Worm (Caenorhabditis elegans) whole organism, young adult: ENCODE data around the gene Y37D8A.2.

ENCODE experiments used
- B0019.2 ChIP-seq: fragments of 200-800 bp; sonication (Bioruptor generic); conservative IDR thresholded peaks from 2 replicates; pipeline ENCODE4 v1.3.6; 2022; ENCODE audit warnings: missing genetic modification reagents, missing genetic modification characterization, missing compliant biosample characterization
- B0261.1 ChIP-seq: sonication (generic microtip); optimal IDR thresholded peaks from 2 replicates; lab custom pipeline; 2016; ENCODE audit warnings: mild to moderate bottlenecking, missing genetic modification characterization, moderate library complexity, missing compliant biosample characterization
- F10E7.11 ChIP-seq: sonication (generic microtip); optimal IDR thresholded peaks from 2 replicates; lab custom pipeline; 2017; ENCODE audit warnings: mild to moderate bottlenecking, missing genetic modification characterization, moderate library complexity, missing compliant biosample characterization
- F23B12.7 ChIP-seq: sonication (generic microtip); optimal IDR thresholded peaks from 2 replicates; lab custom pipeline; 2017; ENCODE audit warnings: missing genetic modification characterization, mild to moderate bottlenecking, missing compliant biosample characterization, antibody characterized with exemption, moderate library complexity; ENCODE audit not compliant: insufficient read depth
- F33H1.4 ChIP-seq: fragments of 200-800 bp; sonication (Bioruptor generic); IDR thresholded peaks from 2 replicates; pipeline ENCODE4 v1.3.6; 2022; ENCODE audit warnings: missing genetic modification reagents, missing genetic modification characterization, missing compliant biosample characterization
- F37B4.10 ChIP-seq: fragments of 200-800 bp; sonication (Bioruptor generic); IDR thresholded peaks from 2 replicates; pipeline ENCODE4 v1.3.6; 2022; ENCODE audit warnings: missing genetic modification characterization, missing compliant biosample characterization
- F39B2.1 ChIP-seq: fragments of 200-800 bp; sonication (Bioruptor generic); IDR thresholded peaks from 2 replicates; pipeline ENCODE4 v1.3.6; 2022; ENCODE audit warnings: missing genetic modification reagents, missing genetic modification characterization, missing compliant biosample characterization
- F52B5.7 ChIP-seq: sonication (generic microtip); optimal IDR thresholded peaks from 2 replicates; lab custom pipeline; 2016; ENCODE audit warnings: mild to moderate bottlenecking, missing genetic modification characterization, missing compliant biosample characterization
- F55B11.4 ChIP-seq: sonication (generic microtip); optimal IDR thresholded peaks from 2 replicates; lab custom pipeline; 2016; ENCODE audit warnings: missing compliant biosample characterization, missing genetic modification characterization, borderline replicate concordance; ENCODE audit not compliant: insufficient read depth
- F57A8.1 ChIP-seq: fragments of 200-800 bp; sonication (Bioruptor generic); optimal IDR thresholded peaks from 2 replicates; lab custom pipeline; 2018; ENCODE audit warnings: mild to moderate bottlenecking, missing genetic modification characterization, moderate library complexity, missing compliant biosample characterization
- K11D2.4 ChIP-seq: fragments of 200-800 bp; sonication (Bioruptor generic); IDR thresholded peaks from 2 replicates; pipeline ENCODE4 v1.3.6; 2022; ENCODE audit warnings: missing genetic modification reagents, missing genetic modification characterization, missing compliant biosample characterization
- K12H6.12 ChIP-seq: fragments of 200-800 bp; sonication (Bioruptor generic); optimal IDR thresholded peaks from 2 replicates; lab custom pipeline; 2018; ENCODE audit warnings: mild to moderate bottlenecking, missing genetic modification characterization, missing compliant biosample characterization
- T07F8.4 ChIP-seq: sonication (generic microtip); optimal IDR thresholded peaks from 2 replicates; lab custom pipeline; 2016; ENCODE audit warnings: mild to moderate bottlenecking, missing genetic modification characterization, moderate library complexity, missing compliant biosample characterization
- T26A5.8 ChIP-seq: sonication (generic microtip); optimal IDR thresholded peaks from 2 replicates; lab custom pipeline; 2016; ENCODE audit warnings: missing genetic modification characterization, missing compliant biosample characterization
- Y56A3A.18 ChIP-seq: fragments of 200-800 bp; sonication (Bioruptor generic); IDR thresholded peaks from 2 replicates; pipeline ENCODE4 v1.3.6; 2022; ENCODE audit warnings: missing genetic modification reagents, missing genetic modification characterization, missing compliant biosample characterization
- aptf-2 ChIP-seq: fragments of 200-800 bp; sonication (Bioruptor generic); conservative IDR thresholded peaks from 2 replicates; pipeline ENCODE4 v1.3.6; 2022; ENCODE audit warnings: missing genetic modification reagents, missing genetic modification characterization, missing compliant biosample characterization
- aptf-3 ChIP-seq: fragments of 200-800 bp; sonication (Bioruptor generic); IDR thresholded peaks from 2 replicates; pipeline ENCODE4 v1.3.6; 2022; ENCODE audit warnings: missing genetic modification characterization, missing compliant biosample characterization
- atf-7 ChIP-seq: sonication (generic microtip); optimal IDR thresholded peaks from 2 replicates; lab custom pipeline; 2017; ENCODE audit warnings: mild to moderate bottlenecking, missing genetic modification characterization, missing compliant biosample characterization
- attf-3 ChIP-seq: fragments of 200-800 bp; sonication (Bioruptor generic); conservative IDR thresholded peaks from 2 replicates; pipeline ENCODE4 v1.3.6; 2022; ENCODE audit warnings: missing genetic modification reagents, missing genetic modification characterization, missing compliant biosample characterization
- bed-2 ChIP-seq: fragments of 200-800 bp; sonication (Bioruptor generic); IDR thresholded peaks from 2 replicates; pipeline ENCODE4 v1.3.6; 2022; ENCODE audit warnings: missing genetic modification reagents, missing genetic modification characterization, missing compliant biosample characterization
- cebp-1 ChIP-seq, 2 experiments: fragments of 200-800 bp in 1 of 2; sonication (Bioruptor generic) in 1 of 2; sonication (generic microtip) in 1 of 2; IDR thresholded peaks in 1 of 2; optimal IDR thresholded peaks in 1 of 2; 2 replicates each; pipeline versions ENCODE4 v1.3.6 to Lab custom; 2017 to 2022; ENCODE audit warnings: missing compliant biosample characterization in 2 of 2, missing genetic modification characterization in 2 of 2, mild to moderate bottlenecking in 1 of 2, missing genetic modification reagents in 1 of 2, moderate library complexity in 1 of 2
- ceh-100 ChIP-seq: fragments of 200-800 bp; sonication (Bioruptor generic); IDR thresholded peaks from 2 replicates; pipeline ENCODE4 v1.3.6; 2022; ENCODE audit warnings: missing genetic modification reagents, missing genetic modification characterization, missing compliant biosample characterization
- dox-1 ChIP-seq: fragments of 200-800 bp; sonication (Bioruptor generic); IDR thresholded peaks from 2 replicates; pipeline ENCODE4 v1.3.6; 2022; ENCODE audit warnings: missing genetic modification reagents, missing genetic modification characterization, missing compliant biosample characterization
- egrh-3 ChIP-seq: fragments of 200-800 bp; sonication (Bioruptor generic); IDR thresholded peaks from 2 replicates; pipeline ENCODE4 v1.3.6; 2022; ENCODE audit warnings: missing genetic modification reagents, missing genetic modification characterization, missing compliant biosample characterization
- gei-17 ChIP-seq: fragments of 200-800 bp; sonication (Bioruptor generic); optimal IDR thresholded peaks from 2 replicates; lab custom pipeline; 2018; ENCODE audit warnings: mild to moderate bottlenecking, missing genetic modification characterization, missing compliant biosample characterization
- hmg-1.2 ChIP-seq: fragments of 200-800 bp; sonication (Bioruptor generic); IDR thresholded peaks from 2 replicates; pipeline ENCODE4 v1.3.6; 2022; ENCODE audit warnings: missing genetic modification reagents, missing genetic modification characterization, missing compliant biosample characterization
- hrde-1 ChIP-seq: sonication (generic microtip); optimal IDR thresholded peaks from 2 replicates; lab custom pipeline; 2016; ENCODE audit warnings: missing genetic modification characterization, mild to moderate bottlenecking, missing compliant biosample characterization, moderate library complexity, missing genotype, missing genetic modification reagents, borderline replicate concordance
- let-607 ChIP-seq, 2 experiments: fragments of 200-800 bp in 1 of 2; sonication (Bioruptor generic) in 1 of 2; sonication (generic microtip) in 1 of 2; optimal IDR thresholded peaks; 2 replicates each; lab custom pipeline; 2016 to 2018; ENCODE audit warnings: mild to moderate bottlenecking in 2 of 2, missing compliant biosample characterization in 2 of 2, missing genetic modification characterization in 2 of 2, moderate library complexity in 2 of 2, missing genotype in 1 of 2
- lin-35 ChIP-seq, 3 experiments: fragments of 150-350 bp in 2 of 3; sonication (generic microtip) in 1 of 3; optimal IDR thresholded peaks; 2 replicates each; lab custom pipeline; 2014 to 2018; ENCODE audit warnings: missing biosample characterization in 3 of 3, missing genetic modification characterization in 3 of 3, missing genetic modification reagents in 3 of 3
- lir-1 ChIP-seq: fragments of 200-800 bp; sonication (Bioruptor generic); conservative IDR thresholded peaks from 2 replicates; pipeline ENCODE4 v1.3.6; 2022; ENCODE audit warnings: missing genetic modification reagents, missing genetic modification characterization, missing compliant biosample characterization
- madf-6 ChIP-seq: fragments of 200-800 bp; sonication (Bioruptor generic); IDR thresholded peaks from 2 replicates; pipeline ENCODE4 v1.3.6; 2022; ENCODE audit warnings: missing genetic modification reagents, missing genetic modification characterization, missing compliant biosample characterization
- madf-8 ChIP-seq: fragments of 200-800 bp; sonication (Bioruptor generic); conservative IDR thresholded peaks from 2 replicates; pipeline ENCODE4 v1.3.6; 2022; ENCODE audit warnings: missing genetic modification reagents, missing genetic modification characterization, missing compliant biosample characterization
- mcd-1 ChIP-seq: fragments of 200-800 bp; sonication (Bioruptor generic); IDR thresholded peaks from 2 replicates; pipeline ENCODE4 v1.3.6; 2022; ENCODE audit warnings: missing genetic modification reagents, missing genetic modification characterization, missing compliant biosample characterization
- mxl-1 ChIP-seq: sonication (generic microtip); optimal IDR thresholded peaks from 2 replicates; lab custom pipeline; 2016; ENCODE audit warnings: missing genetic modification characterization, missing compliant biosample characterization
- nfya-1 ChIP-seq: sonication (generic microtip); optimal IDR thresholded peaks from 2 replicates; lab custom pipeline; 2017; ENCODE audit warnings: antibody characterized with exemption, missing compliant biosample characterization, missing genetic modification characterization, borderline replicate concordance; ENCODE audit not compliant: insufficient read depth
- nhr-90 ChIP-seq: sonication (generic microtip); optimal IDR thresholded peaks from 2 replicates; lab custom pipeline; 2016; ENCODE audit warnings: missing genotype, mild to moderate bottlenecking, missing genetic modification characterization, missing compliant biosample characterization
- somi-1 ChIP-seq: fragments of 200-800 bp; sonication (Bioruptor generic); optimal IDR thresholded peaks from 2 replicates; lab custom pipeline; 2018; ENCODE audit warnings: mild to moderate bottlenecking, missing genetic modification characterization, missing compliant biosample characterization
- tbp1 ChIP-seq: fragments of 200-800 bp; sonication (Bioruptor generic); optimal IDR thresholded peaks from 2 replicates; lab custom pipeline; 2018; ENCODE audit warnings: mild to moderate bottlenecking, missing genetic modification characterization, missing compliant biosample characterization
- tbx-9 ChIP-seq: sonication (generic microtip); optimal IDR thresholded peaks from 2 replicates; lab custom pipeline; 2016; ENCODE audit warnings: borderline replicate concordance, missing genetic modification characterization, inconsistent platforms, missing compliant biosample characterization
- unc-62 ChIP-seq: fragments of 150-350 bp; optimal IDR thresholded peaks from 2 replicates; lab custom pipeline; 2014; ENCODE audit warnings: missing biosample characterization, missing genetic modification reagents, missing genetic modification characterization
- xnd-1 ChIP-seq: sonication (generic microtip); optimal IDR thresholded peaks from 2 replicates; lab custom pipeline; 2016; ENCODE audit warnings: missing genotype, missing genetic modification reagents, missing genetic modification characterization, missing compliant biosample characterization
- zfh-2 ChIP-seq: fragments of 200-800 bp; sonication (Bioruptor generic); conservative IDR thresholded peaks from 2 replicates; pipeline ENCODE4 v1.3.6; 2022; ENCODE audit warnings: missing genetic modification reagents, missing genetic modification characterization, missing compliant biosample characterization
- ztf-18 ChIP-seq: sonication (generic microtip); optimal IDR thresholded peaks from 2 replicates; lab custom pipeline; 2016; ENCODE audit warnings: missing genotype, mild to moderate bottlenecking, missing genetic modification characterization, missing compliant biosample characterization
- ztf-22 ChIP-seq: fragments of 200-800 bp; sonication (Bioruptor generic); optimal IDR thresholded peaks from 2 replicates; lab custom pipeline; 2018; ENCODE audit warnings: mild to moderate bottlenecking, missing genetic modification characterization, moderate library complexity, missing compliant biosample characterization
- ztf-26 ChIP-seq: sonication (generic microtip); optimal IDR thresholded peaks from 2 replicates; lab custom pipeline; 2017; ENCODE audit warnings: missing genetic modification characterization, missing compliant biosample characterization
- ztf-28 ChIP-seq: fragments of 200-800 bp; sonication (Bioruptor generic); IDR thresholded peaks from 2 replicates; pipeline ENCODE4 v1.3.6; 2022; ENCODE audit warnings: missing genetic modification reagents, missing genetic modification characterization, missing compliant biosample characterization
- ztf-6 ChIP-seq: fragments of 200-800 bp; sonication (Bioruptor generic); IDR thresholded peaks from 2 replicates; pipeline ENCODE4 v1.3.6; 2022; ENCODE audit warnings: missing genetic modification reagents, missing genetic modification characterization, missing compliant biosample characterization

Gene Y37D8A.2

ce11 chrIII:12874606-12875066 is 54.6 kb downstream of the Y37D8A.2 start, which contains the start of the genes mrg-1 and spcs-2 (continued):
- TF ChIP-seq nhr-90 (tag; lab: Kevin White, UChicago) (peak; percentile 35), B0261.1 (tag; lab: Kevin White, UChicago) (no peak), lin-35 (GFP tag; optimal IDR thresholded peaks at IDR 0.05; lab: Kevin White, UChicago) (peak in 2 of 3 experiments; percentile 46 to 90), B0019.2 (GFP tag; lab: Robert Waterston, UW) (peak; percentile 62), dox-1 (GFP tag; lab: Robert Waterston, UW) (peak; percentile 93), Y56A3A.18 (GFP tag; lab: Robert Waterston, UW) (no peak), ceh-100 (GFP tag; lab: Robert Waterston, UW) (peak; percentile 94), aptf-2 (0 out of 2 replicates have a peak, but pooled peaks have one; percentile 55), tbp1 (GFP tag; lab: Kevin White, UChicago) (peak; percentile 63), F33H1.4 (GFP tag; lab: Robert Waterston, UW) (peak; percentile 71), K12H6.12 (tag; lab: Kevin White, UChicago) (peak; percentile 52), xnd-1 (tag; lab: Kevin White, UChicago) (peak; percentile 57), attf-3 (GFP tag; lab: Robert Waterston, UW) (peak; percentile 59; the same call in 1 of the 2 replicates), mxl-1 (tag; lab: Kevin White, UChicago) (no peak), F55B11.4 (tag; lab: Kevin White, UChicago) (no peak), F23B12.7 (tag; lab: Kevin White, UChicago) (peak; percentile 94), F52B5.7 (tag; lab: Kevin White, UChicago) (no peak), F39B2.1 (no peak), hmg-1.2 (GFP tag; lab: Robert Waterston, UW) (peak; percentile 64), F37B4.10 (GFP tag; lab: Robert Waterston, UW) (no peak), gei-17 (no peak), let-607 (tag; optimal IDR thresholded peaks at IDR 0.05; lab: Kevin White, UChicago) (peak in 1 of 2 experiments; percentile 49), madf-8 (GFP tag; lab: Robert Waterston, UW) (no peak), hrde-1 (peak; percentile 15), mcd-1 (GFP tag; lab: Robert Waterston, UW) (peak; percentile 87), zfh-2 (GFP tag; lab: Robert Waterston, UW) (0 out of 2 replicates have a peak, but pooled peaks have one; percentile 4), ztf-28 (peak; percentile 71; the same call in 1 of the 2 replicates), atf-7 (tag; lab: Kevin White, UChicago) (peak; percentile 10), lir-1 (GFP tag; lab: Robert Waterston, UW) (no peak; the same call in 1 of the 2 replicates), ztf-26 (tag; lab: Kevin White, UChicago) (peak; percentile 48), tbx-9 (tag; lab: Kevin White, UChicago) (no peak), T26A5.8 (tag; lab: Kevin White, UChicago) (no peak), F57A8.1 (no peak), ztf-18 (tag; lab: Kevin White, UChicago) (peak; percentile 67), ztf-22 (GFP tag; lab: Kevin White, UChicago) (no peak), madf-6 (GFP tag; lab: Robert Waterston, UW) (peak; percentile 84), egrh-3 (GFP tag; lab: Robert Waterston, UW) (peak; percentile 60), somi-1 (GFP tag; lab: Kevin White, UChicago) (no peak), aptf-3 (GFP tag; lab: Robert Waterston, UW) (no peak), F10E7.11 (tag; lab: Kevin White, UChicago) (no peak), nfya-1 (tag; lab: Kevin White, UChicago) (no peak), T07F8.4 (tag; lab: Kevin White, UChicago) (peak; percentile 50), K11D2.4 (peak; percentile 82), cebp-1 (GFP tag; IDR thresholded peaks at IDR 0.05; lab: Robert Waterston, UW) (peak; percentile 80; the same call in 1 of the 2 replicates), cebp-1 (tag; optimal IDR thresholded peaks at IDR 0.05; lab: Kevin White, UChicago) (peak; percentile 94), bed-2 (no peak), unc-62 (no peak), ztf-6 (GFP tag; lab: Robert Waterston, UW) (0 out of 2 replicates have a peak, but pooled peaks have one; percentile 32)
